Worm (Caenorhabditis elegans) whole organism, L4 larva: ENCODE data around the gene T07D3.4.

Experiments
- D1046.2 ChIP-seq: fragments of 200-800 bp; sonication (Bioruptor generic); IDR thresholded peaks from 2 replicates; pipeline ENCODE4 v1.3.6; 2022; ENCODE audit warnings: missing genetic modification characterization, missing compliant biosample characterization
- Y5F2A.4 ChIP-seq: fragments of 200-800 bp; sonication (Bioruptor generic); optimal IDR thresholded peaks from 2 replicates; lab custom pipeline; 2018; ENCODE audit warnings: mild to moderate bottlenecking, missing genetic modification characterization, missing compliant biosample characterization
- hlh-30 ChIP-seq: sonication (generic microtip); optimal IDR thresholded peaks from 2 replicates; lab custom pipeline; 2017; ENCODE audit warnings: antibody characterized with exemption, mild to moderate bottlenecking, missing genetic modification characterization, missing compliant biosample characterization; ENCODE audit not compliant: insufficient read depth
- lsy-2 ChIP-seq, 2 experiments: fragments of 150-350 bp in 1 of 2; sonication (generic microtip) in 1 of 2; optimal IDR thresholded peaks; 2 replicates each; lab custom pipeline; 2014 to 2017; ENCODE audit warnings: missing biosample characterization in 2 of 2, missing genetic modification characterization in 2 of 2
- nhr-102 ChIP-seq: sonication (generic microtip); optimal IDR thresholded peaks from 2 replicates; lab custom pipeline; 2016; ENCODE audit warnings: mild to moderate bottlenecking, missing genetic modification characterization, moderate library complexity, missing compliant biosample characterization
- nhr-25 ChIP-seq: sonication (generic microtip); optimal IDR thresholded peaks from 2 replicates; lab custom pipeline; 2017; ENCODE audit warnings: missing genetic modification characterization, mild to moderate bottlenecking, missing compliant biosample characterization, antibody characterized with exemption, moderate library complexity, borderline replicate concordance; ENCODE audit not compliant: insufficient read depth
- snpc-4 ChIP-seq: fragments of 150-350 bp; optimal IDR thresholded peaks from 2 replicates; lab custom pipeline; 2014; ENCODE audit warnings: missing biosample characterization, missing genetic modification characterization
- zag-1 ChIP-seq: fragments of 150-350 bp; optimal IDR thresholded peaks from 2 replicates; lab custom pipeline; 2014; ENCODE audit warnings: missing biosample characterization, missing genetic modification characterization

ce11 chrII:861564-861963 is 26.5 kb upstream of the T07D3.4 start, which contains the start of gene Y46B2A.4:
- TF ChIP-seq D1046.2 (GFP tag; lab: Robert Waterston, UW): no peak
- no peak for TF ChIP-seq hlh-30 (tag; lab: Kevin White, UChicago)
- TF ChIP-seq nhr-102 (tag; lab: Kevin White, UChicago): no peak
- TF ChIP-seq lsy-2 (tag; optimal IDR thresholded peaks at IDR 0.05; lab: Kevin White, UChicago): no peak
- TF ChIP-seq zag-1: no peak
- no peak for TF ChIP-seq snpc-4 (tag; lab: Kevin White, UChicago)
- no peak for TF ChIP-seq nhr-25 (tag; lab: Kevin White, UChicago)
- TF ChIP-seq Y5F2A.4 (GFP tag; lab: Kevin White, UChicago): no peak
